Worm (Caenorhabditis elegans) whole organism, L4 larva: ENCODE results near the gene rars-1.

ENCODE experiments used
- F37D6.2 ChIP-seq: sonication (generic microtip); optimal IDR thresholded peaks from 2 replicates; lab custom pipeline; 2016; ENCODE audit warnings: mild to moderate bottlenecking, missing genetic modification characterization, missing compliant biosample characterization
- F44E2.7 ChIP-seq: fragments of 200-800 bp; sonication (Bioruptor generic); IDR thresholded peaks from 2 replicates; pipeline ENCODE4 v2.1.2; 2022; ENCODE audit warnings: missing genetic modification characterization, missing compliant biosample characterization
- R02D3.7 ChIP-seq: fragments of 150-350 bp; sonication (generic microtip); optimal IDR thresholded peaks from 3 replicates; lab custom pipeline; 2014; ENCODE audit warnings: missing biosample characterization, missing genetic modification characterization
- T20F7.1 ChIP-seq: fragments of 200-800 bp; sonication (Bioruptor generic); optimal IDR thresholded peaks from 2 replicates; lab custom pipeline; 2018; ENCODE audit warnings: mild to moderate bottlenecking, missing genetic modification characterization, missing compliant biosample characterization
- Y105C5A.15 ChIP-seq: fragments of 200-800 bp; sonication (Bioruptor generic); IDR thresholded peaks from 2 replicates; pipeline ENCODE4 v1.3.6; 2022; ENCODE audit warnings: missing genetic modification characterization, missing compliant biosample characterization
- Y5F2A.4 ChIP-seq: fragments of 200-800 bp; sonication (Bioruptor generic); optimal IDR thresholded peaks from 2 replicates; lab custom pipeline; 2018; ENCODE audit warnings: mild to moderate bottlenecking, missing genetic modification characterization, missing compliant biosample characterization
- ZK337.2 ChIP-seq: fragments of 200-800 bp; sonication (Bioruptor generic); IDR thresholded peaks from 2 replicates; pipeline ENCODE4 v1.3.6; 2022; ENCODE audit warnings: missing genetic modification reagents, missing genetic modification characterization, missing compliant biosample characterization
- aha-1 ChIP-seq: fragments of 150-350 bp; peaks from one replicate; lab custom pipeline; 2014; ENCODE audit warnings: missing biosample characterization, missing genetic modification characterization
- ceh-20 ChIP-seq: fragments of 200-800 bp; sonication (Bioruptor generic); IDR thresholded peaks from 2 replicates; pipeline ENCODE4 v1.3.6; 2022; ENCODE audit warnings: missing genetic modification reagents, missing genetic modification characterization, missing compliant biosample characterization
- ceh-44 ChIP-seq: fragments of 200-800 bp; sonication (Bioruptor generic); IDR thresholded peaks from 2 replicates; pipeline ENCODE4 v1.3.6; 2022; ENCODE audit warnings: missing genetic modification reagents, missing genetic modification characterization, missing compliant biosample characterization
- ces-1 ChIP-seq: fragments of 150-350 bp; sonication (generic microtip); optimal IDR thresholded peaks from 4 replicates; lab custom pipeline; 2014; ENCODE audit warnings: missing biosample characterization, missing genetic modification reagents, missing genetic modification characterization
- ctbp-1 ChIP-seq: fragments of 200-800 bp; sonication (Bioruptor generic); IDR thresholded peaks from 2 replicates; pipeline ENCODE4 v1.3.6; 2022; ENCODE audit warnings: missing genetic modification reagents, missing genetic modification characterization, missing compliant biosample characterization
- daf-16 ChIP-seq, 3 experiments: sonication (generic microtip); optimal IDR thresholded peaks; 2 replicates each; lab custom pipeline; 2016 to 2017; ENCODE audit warnings: missing genetic modification characterization in 3 of 3, missing genetic modification reagents in 3 of 3, mild to moderate bottlenecking in 2 of 3, missing compliant biosample characterization in 2 of 3, missing biosample characterization in 1 of 3, moderate library complexity in 1 of 3
- dmd-6 ChIP-seq: fragments of 200-800 bp; sonication (Bioruptor generic); IDR thresholded peaks from 2 replicates; pipeline ENCODE4 v1.3.6; 2022; ENCODE audit warnings: missing genetic modification reagents, missing genetic modification characterization, missing compliant biosample characterization
- dmd-8 ChIP-seq: fragments of 200-800 bp; sonication (Bioruptor generic); IDR thresholded peaks from 2 replicates; pipeline ENCODE4 v1.3.6; 2022; ENCODE audit warnings: missing genetic modification characterization, missing compliant biosample characterization
- dmd-9 ChIP-seq: fragments of 200-800 bp; sonication (Bioruptor generic); IDR thresholded peaks from 2 replicates; pipeline ENCODE4 v1.3.6; 2022; ENCODE audit warnings: missing genetic modification reagents, missing genetic modification characterization, missing compliant biosample characterization
- dve-1 ChIP-seq: sonication (generic microtip); optimal IDR thresholded peaks from 2 replicates; lab custom pipeline; 2017; ENCODE audit warnings: antibody characterized with exemption, mild to moderate bottlenecking, missing genetic modification characterization, missing compliant biosample characterization; ENCODE audit not compliant: insufficient read depth
- egl-27 ChIP-seq: sonication (generic microtip); optimal IDR thresholded peaks from 3 replicates; lab custom pipeline; 2017; ENCODE audit warnings: missing biosample characterization, missing genetic modification reagents, missing genetic modification characterization
- fos-1 ChIP-seq: fragments of 150-350 bp; optimal IDR thresholded peaks from 2 replicates; lab custom pipeline; 2014; ENCODE audit warnings: missing biosample characterization, missing genetic modification characterization
- gei-8 ChIP-seq: fragments of 200-800 bp; sonication (Bioruptor generic); optimal IDR thresholded peaks from 2 replicates; lab custom pipeline; 2018; ENCODE audit warnings: mild to moderate bottlenecking, missing genetic modification characterization, missing compliant biosample characterization
- hlh-11 ChIP-seq: fragments of 200-800 bp; sonication (Bioruptor generic); optimal IDR thresholded peaks from 2 replicates; lab custom pipeline; 2018; ENCODE audit warnings: mild to moderate bottlenecking, missing genetic modification characterization, missing compliant biosample characterization
- hmg-1.1 ChIP-seq: fragments of 200-800 bp; sonication (Bioruptor generic); IDR thresholded peaks from 2 replicates; pipeline ENCODE4 v1.3.6; 2022; ENCODE audit warnings: missing genetic modification reagents, missing genetic modification characterization, missing compliant biosample characterization
- lin-1 ChIP-seq: fragments of 200-800 bp; sonication (Bioruptor generic); IDR thresholded peaks from 2 replicates; pipeline ENCODE4 v1.3.6; 2022; ENCODE audit warnings: missing genetic modification reagents, missing genetic modification characterization, missing compliant biosample characterization
- lin-38 ChIP-seq: fragments of 200-800 bp; sonication (Bioruptor generic); IDR thresholded peaks from 2 replicates; pipeline ENCODE4 v1.3.6; 2022; ENCODE audit warnings: missing genetic modification reagents, missing genetic modification characterization, missing compliant biosample characterization
- mdt-29 ChIP-seq: fragments of 200-800 bp; sonication (Bioruptor generic); IDR thresholded peaks from 2 replicates; pipeline ENCODE4 v1.3.6; 2022; ENCODE audit warnings: missing genetic modification reagents, missing genetic modification characterization, missing compliant biosample characterization
- nhr-10 ChIP-seq: fragments of 150-350 bp; optimal IDR thresholded peaks from 2 replicates; lab custom pipeline; 2014; ENCODE audit warnings: missing biosample characterization, missing genetic modification characterization
- nhr-25 ChIP-seq: sonication (generic microtip); optimal IDR thresholded peaks from 2 replicates; lab custom pipeline; 2017; ENCODE audit warnings: missing genetic modification characterization, mild to moderate bottlenecking, missing compliant biosample characterization, antibody characterized with exemption, moderate library complexity, borderline replicate concordance; ENCODE audit not compliant: insufficient read depth
- nhr-28 ChIP-seq: fragments of 150-350 bp; optimal IDR thresholded peaks from 2 replicates; lab custom pipeline; 2014; ENCODE audit warnings: missing biosample characterization, missing genetic modification characterization
- nhr-41 ChIP-seq: fragments of 200-800 bp; sonication (Bioruptor generic); IDR thresholded peaks from 2 replicates; pipeline ENCODE4 v1.3.6; 2022; ENCODE audit warnings: missing genetic modification reagents, missing genetic modification characterization, missing compliant biosample characterization
- nhr-48 ChIP-seq: sonication (generic microtip); optimal IDR thresholded peaks from 2 replicates; lab custom pipeline; 2016; ENCODE audit warnings: mild to moderate bottlenecking, missing genetic modification characterization, missing compliant biosample characterization
- nhr-6 ChIP-seq: fragments of 150-350 bp; optimal IDR thresholded peaks from 2 replicates; lab custom pipeline; 2014; ENCODE audit warnings: missing biosample characterization, missing genetic modification characterization
- pqm-1 ChIP-seq: sonication (generic microtip); optimal IDR thresholded peaks from 2 replicates; lab custom pipeline; 2017; ENCODE audit warnings: missing biosample characterization, missing genetic modification characterization
- snpc-4 ChIP-seq: fragments of 150-350 bp; optimal IDR thresholded peaks from 2 replicates; lab custom pipeline; 2014; ENCODE audit warnings: missing biosample characterization, missing genetic modification characterization
- unc-130 ChIP-seq: sonication (generic microtip); optimal IDR thresholded peaks from 2 replicates; lab custom pipeline; 2016; ENCODE audit warnings: missing genetic modification reagents, missing genetic modification characterization, missing compliant biosample characterization
- unc-39 ChIP-seq: sonication (generic microtip); optimal IDR thresholded peaks from 2 replicates; lab custom pipeline; 2017; ENCODE audit warnings: missing biosample characterization, missing genetic modification characterization
- unc-62 ChIP-seq, 3 experiments: fragments of 150-350 bp in 1 of 3; sonication (generic microtip); optimal IDR thresholded peaks in 2 of 3; peaks in 1 of 3; 1 replicate in 1 of 3; 2 replicates in 2 of 3; lab custom pipeline; 2014 to 2017; ENCODE audit warnings: missing biosample characterization in 3 of 3, missing genetic modification characterization in 3 of 3, missing genetic modification reagents in 3 of 3, missing genotype in 1 of 3
- vab-7 ChIP-seq: fragments of 200-800 bp; sonication (Bioruptor generic); IDR thresholded peaks from 2 replicates; pipeline ENCODE4 v1.3.6; 2022; ENCODE audit warnings: missing genetic modification reagents, missing genetic modification characterization, missing compliant biosample characterization
- zfp-2 ChIP-seq: sonication (generic microtip); optimal IDR thresholded peaks from 2 replicates; lab custom pipeline; 2016; ENCODE audit warnings: mild to moderate bottlenecking, missing genetic modification characterization, missing compliant biosample characterization
- zip-11 ChIP-seq: fragments of 200-800 bp; sonication (Bioruptor generic); IDR thresholded peaks from 2 replicates; pipeline ENCODE4 v1.3.6; 2022; ENCODE audit warnings: missing genetic modification characterization, missing compliant biosample characterization
- zip-2 ChIP-seq: fragments of 150-350 bp; optimal IDR thresholded peaks from 2 replicates; lab custom pipeline; 2014; ENCODE audit warnings: missing biosample characterization, missing genetic modification characterization
- ztf-11 ChIP-seq: fragments of 150-350 bp; optimal IDR thresholded peaks from 2 replicates; lab custom pipeline; 2014; ENCODE audit warnings: missing biosample characterization, missing genetic modification characterization

rars-1 gene

DNA sequence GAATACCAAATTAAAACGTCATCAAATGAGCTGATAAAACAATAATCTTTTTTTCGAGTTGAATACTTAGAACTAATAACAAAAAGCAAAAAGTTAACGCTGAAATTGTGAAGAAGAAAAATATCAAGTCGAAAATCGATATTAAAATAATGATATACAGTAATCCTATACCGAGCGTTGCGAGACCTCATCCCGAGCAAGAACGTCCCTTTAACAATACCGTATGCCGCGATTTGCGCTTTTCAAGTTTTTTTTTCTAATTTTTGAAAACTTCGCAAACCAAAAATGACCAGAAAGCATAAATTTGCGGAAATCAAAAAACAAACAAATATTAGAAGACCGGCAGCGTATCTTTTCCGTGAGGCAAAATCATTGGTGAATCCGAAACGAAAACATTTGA, 26.0 kb downstream of the rars-1 start, which contains the start of gene F26F4.5:
F26F4.5 (minus strand) TSS at position 256 of the 400 bp plus-strand sequence.
- TF ChIP-seq nhr-25 (no peak), aha-1 (tag; lab: Kevin White, UChicago) (peak; percentile 70), zip-2 (no peak), lin-38 (peak; percentile 45; the same call in 1 of the 2 replicates), Y105C5A.15 (GFP tag; lab: Robert Waterston, UW) (no peak), unc-39 (tag; lab: Kevin White, UChicago) (no peak), zfp-2 (tag; lab: Kevin White, UChicago) (no peak), T20F7.1 (GFP tag; lab: Kevin White, UChicago) (no peak), ztf-11 (no peak), gei-8 (GFP tag; lab: Kevin White, UChicago) (no peak), lin-1 (GFP tag; lab: Robert Waterston, UW) (no peak), Y5F2A.4 (GFP tag; lab: Kevin White, UChicago) (no peak), dmd-9 (GFP tag; lab: Robert Waterston, UW) (no peak), mdt-29 (GFP tag; lab: Robert Waterston, UW) (no peak), hlh-11 (tag; lab: Kevin White, UChicago) (no peak)

DNA sequence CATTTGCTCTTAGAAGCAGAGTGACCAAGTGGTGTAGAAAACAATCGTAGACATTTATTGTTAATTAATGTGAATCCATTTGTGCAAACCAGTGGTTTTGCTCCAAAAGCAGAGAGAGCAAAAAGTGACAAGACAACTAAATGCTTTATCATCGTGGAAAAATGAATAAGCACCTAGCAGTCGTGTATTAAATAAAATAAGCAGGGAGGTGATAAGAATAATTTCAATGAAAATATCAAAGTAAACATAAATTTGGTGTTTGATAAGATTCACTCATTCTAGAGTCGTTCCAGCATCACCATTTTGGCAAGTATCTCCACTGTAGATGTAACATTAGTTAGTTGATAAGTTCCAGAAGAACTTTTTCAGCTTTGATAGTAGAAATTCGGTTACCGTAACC, 29.7 kb downstream of the rars-1 start, which contains the start of gene clec-6:
clec-6 (minus strand) TSS at position 154 of the 400 bp plus-strand sequence.
- TF ChIP-seq R02D3.7 (no peak), pqm-1 (tag; lab: Kevin White, UChicago) (no peak), F37D6.2 (tag; lab: Kevin White, UChicago) (no peak), ceh-44 (GFP tag; lab: Robert Waterston, UW) (no peak), ceh-20 (GFP tag; lab: Robert Waterston, UW) (no peak), vab-7 (GFP tag; lab: Robert Waterston, UW) (no peak), ZK337.2 (GFP tag; lab: Robert Waterston, UW) (no peak), hlh-11 (tag; lab: Kevin White, UChicago) (no peak), daf-16 (GFP tag; optimal IDR thresholded peaks at IDR 0.05; lab: Kevin White, UChicago) (no peak), daf-16 (tag; optimal IDR thresholded peaks at IDR 0.05; lab: Kevin White, UChicago) (peak; percentile 42), nhr-28 (peak; percentile 8), dmd-6 (GFP tag; lab: Robert Waterston, UW) (peak; percentile 36; the same call in 1 of the 2 replicates), snpc-4 (tag; lab: Kevin White, UChicago) (no peak), F44E2.7 (GFP tag; lab: Robert Waterston, UW) (no peak), unc-130 (GFP tag; lab: Kevin White, UChicago) (no peak), nhr-6 (tag; lab: Kevin White, UChicago) (no peak), dmd-8 (no peak), hmg-1.1 (GFP tag; lab: Robert Waterston, UW) (no peak), ctbp-1 (GFP tag; lab: Robert Waterston, UW) (no peak), dve-1 (no peak)

ce11 chrIII:4883429-4883828, 33.5 kb downstream of the rars-1 start, which contains the start of gene clec-5:
clec-5 (minus strand) TSS chrIII:4883606.
- TF ChIP-seq egl-27 (tag; lab: Kevin White, UChicago), result no peak
- no peak for TF ChIP-seq daf-16 (GFP tag; optimal IDR thresholded peaks at IDR 0.05; lab: Kevin White, UChicago)
- TF ChIP-seq daf-16 (tag; optimal IDR thresholded peaks at IDR 0.05; lab: Kevin White, UChicago), result peak; percentile 17
- TF ChIP-seq pqm-1 (tag; lab: Kevin White, UChicago), result peak; percentile 56
- no peak for TF ChIP-seq ces-1 (GFP tag; lab: Kevin White, UChicago)
- no peak for TF ChIP-seq nhr-41 (GFP tag; lab: Robert Waterston, UW)
- no peak for TF ChIP-seq lin-38
- TF ChIP-seq nhr-10 (tag; lab: Kevin White, UChicago), result no peak
- no peak for TF ChIP-seq nhr-48 (tag; lab: Kevin White, UChicago)
- no peak for TF ChIP-seq zip-11 (GFP tag; lab: Robert Waterston, UW)
- peak; percentile 13 for TF ChIP-seq dve-1
- no peak for TF ChIP-seq fos-1
- TF ChIP-seq unc-62 (GFP tag; optimal IDR thresholded peaks at IDR 0.05 in 1 of 2; lab: Kevin White, UChicago), result no peak
- no peak for TF ChIP-seq unc-62 (tag; optimal IDR thresholded peaks at IDR 0.05; lab: Kevin White, UChicago)
